Fruit fly (Drosophila melanogaster): ENCODE data around the gene CG43348.

- TF ChIP-seq rn (GFP tag; IDR thresholded peaks at IDR 0.05) (no peak), CG13204 (GFP tag; optimal IDR thresholded peaks at IDR 0.05) (no peak), Ets98B (GFP tag; IDR thresholded peaks at IDR 0.05) (no peak), EcR (GFP tag; optimal IDR thresholded peaks at IDR 0.05) (no peak), CG10348 (GFP tag; IDR thresholded peaks at IDR 0.05) (no peak), CG34367 (tag; optimal IDR thresholded peaks at IDR 0.05) (no peak), Snoo (tag; optimal IDR thresholded peaks at IDR 0.05) (no peak), CG4496 (GFP tag; IDR thresholded peaks at IDR 0.05) (no peak), CG15710 (tag; optimal IDR thresholded peaks at IDR 0.05) (no peak), CG9948 (tag; optimal IDR thresholded peaks at IDR 0.05) (no peak), CG17806 (tag; optimal IDR thresholded peaks at IDR 0.05) (no peak), CG14655 (GFP tag; optimal IDR thresholded peaks at IDR 0.05) (no peak), CG12605 (GFP tag; IDR thresholded peaks at IDR 0.05) (no peak)
Observed at dm6 chr2L:1156592-1157249, 42.5 kb upstream of the CG43348 start.

Data from whole organism, pupa.